Worm (Caenorhabditis elegans): Measurements from ENCODE around the gene fbxa-65.

DNA sequence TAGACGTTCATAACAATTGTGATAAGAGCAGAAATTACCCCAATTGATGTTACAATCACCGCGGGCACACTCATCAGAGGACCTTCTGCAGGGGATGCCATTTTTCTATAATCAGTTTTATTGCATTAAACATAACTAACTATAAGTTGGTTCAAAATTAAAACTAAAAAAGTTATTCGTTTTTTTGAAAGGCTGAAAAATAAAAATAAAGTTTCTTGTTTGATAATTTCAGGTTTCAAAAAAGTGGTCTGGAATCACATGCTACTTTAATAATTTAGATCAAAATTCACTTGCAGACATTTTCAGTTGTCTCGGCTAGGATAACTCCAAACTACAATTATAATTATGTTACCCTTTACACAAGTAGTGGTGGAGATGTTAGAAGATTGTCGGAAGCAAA is 44.4 kb downstream of the fbxa-65 start, which contains the start of gene srbc-1:
- TF ChIP-seq nhr-25 (tag; optimal IDR thresholded peaks at IDR 0.05; ENCODE audit: borderline replicate concordance, insufficient read depth) (no peak), nhr-237 (tag; optimal IDR thresholded peaks at IDR 0.05) (no peak), F44E2.7 (GFP tag; IDR thresholded peaks at IDR 0.05) (no peak), hif-1 (tag; optimal IDR thresholded peaks at IDR 0.05) (no peak), tag-97 (GFP tag; IDR thresholded peaks at IDR 0.05) (no peak), egl-27 (tag; optimal IDR thresholded peaks at IDR 0.05) (no peak), unc-62 (GFP tag; optimal IDR thresholded peaks at IDR 0.05 in 1 of 2) (no peak), unc-62 (tag; optimal IDR thresholded peaks at IDR 0.05) (no peak), snpc-4 (tag; optimal IDR thresholded peaks at IDR 0.05) (no peak), lir-3 (tag; optimal IDR thresholded peaks at IDR 0.05) (no peak)
